Fruit fly (Drosophila melanogaster) whole organism, prepupa: ENCODE measurements around the gene CG5071.

Experiments
- Gug ChIP-seq: fragments of 200-800 bp; sonication (Bioruptor generic); IDR thresholded peaks from 2 replicates; pipeline ENCODE4 v1.3.6; 2022; ENCODE audit warnings: missing biosample characterization, missing genetic modification characterization
- Sox102F ChIP-seq: fragments of 200-800 bp; sonication (Bioruptor generic); optimal IDR thresholded peaks from 2 replicates; lab custom pipeline; 2016; ENCODE audit warnings: missing biosample characterization, mild to moderate bottlenecking, missing genetic modification characterization
- Sox15 ChIP-seq: fragments of 200-800 bp; sonication (Bioruptor generic); optimal IDR thresholded peaks from 3 replicates; lab custom pipeline; 2016; ENCODE audit warnings: missing biosample characterization, missing genetic modification characterization

DNA sequence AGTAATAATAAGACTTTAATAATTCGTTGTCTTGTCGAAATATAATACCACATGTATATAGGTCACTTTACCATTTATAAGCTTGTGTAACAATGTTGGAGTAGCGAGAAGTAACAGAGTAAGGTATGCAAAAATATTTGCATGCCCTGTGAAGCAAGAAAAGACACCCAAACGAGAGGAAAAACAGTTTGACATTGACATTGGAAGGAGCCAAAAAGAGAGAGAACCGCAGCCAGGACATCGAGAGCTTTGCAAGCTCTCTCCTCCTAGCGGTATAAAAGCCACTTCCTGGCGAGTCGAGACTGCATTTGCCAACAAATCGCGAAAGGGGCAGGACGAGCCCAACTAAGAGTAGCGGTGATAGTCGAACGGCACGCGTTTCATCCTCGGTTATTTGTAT is 4.8 kb upstream of the CG5071 start, which contains the start of gene CG5079:
- TF ChIP-seq Sox102F (GFP tag; lab: Kevin White, UChicago) (no peak), Sox15 (no peak), Gug (no peak)
